Worm (Caenorhabditis elegans): ENCODE results near the gene npr-27.
A peak's percentile ranks its signal among the peaks of the same experiment; 100 is the strongest.

npr-27 gene

DNA sequence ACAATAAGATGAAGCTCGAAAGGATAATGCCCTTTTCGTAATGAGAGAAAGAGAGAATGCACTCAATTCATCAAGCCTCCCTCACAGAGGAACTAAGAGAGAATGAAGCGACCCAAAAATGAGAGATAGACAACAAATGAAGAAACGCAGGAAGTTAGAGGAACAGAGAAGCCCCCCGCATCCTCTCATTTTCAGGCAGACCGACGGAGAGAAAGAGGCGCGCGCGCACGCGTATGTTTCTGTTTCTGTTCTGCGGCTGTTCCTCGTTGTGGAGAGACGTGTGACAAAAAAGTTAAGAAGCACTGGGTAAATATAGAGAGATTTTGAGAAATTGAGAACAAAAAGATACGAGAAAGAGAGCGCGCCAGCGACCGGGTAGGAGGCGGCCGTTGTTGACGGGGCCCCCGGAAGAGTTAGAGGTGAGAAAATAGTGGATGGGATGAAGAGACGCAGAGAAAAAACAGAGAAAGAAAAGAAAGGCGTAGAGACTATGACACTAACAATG, 14.6 kb downstream of the npr-27 start (continued):
- TF ChIP-seq pax-3 (tag; optimal IDR thresholded peaks at IDR 0.05) (no peak), ces-1 (GFP tag; optimal IDR thresholded peaks at IDR 0.05) (no peak), grh-1 (GFP tag; IDR thresholded peaks at IDR 0.05) (peak; percentile 53; the same call in 1 of the 2 replicates), Y116A8C.19 (tag; optimal IDR thresholded peaks at IDR 0.05; ENCODE audit: borderline replicate concordance) (no peak), efl-1 (optimal IDR thresholded peaks at IDR 0.05) (peak; percentile 69 to 80), efl-1 (GFP tag; optimal IDR thresholded peaks at IDR 0.05 in 1 of 2) (peak; percentile 18 to 92), pag-3 (tag; optimal IDR thresholded peaks at IDR 0.05; ENCODE audit: borderline replicate concordance, insufficient read depth) (peak; percentile 3), mdl-1 (tag; optimal IDR thresholded peaks at IDR 0.05) (peak in 1 of 2 experiments; percentile 91), swsn-7 (tag; optimal IDR thresholded peaks at IDR 0.05) (peak; percentile 87), lsy-2 (tag; optimal IDR thresholded peaks at IDR 0.05) (peak; percentile 75 to 78), vab-15 (tag; optimal IDR thresholded peaks at IDR 0.05) (no peak), aly-2 (tag; optimal IDR thresholded peaks at IDR 0.05) (no peak), lin-15B (tag; optimal IDR thresholded peaks at IDR 0.05) (no peak), ztf-11 (tag; optimal IDR thresholded peaks at IDR 0.05) (peak in 1 of 2 experiments; percentile 53), sox-4 (tag; optimal IDR thresholded peaks at IDR 0.05) (peak; percentile 40), fkh-10 (GFP tag; optimal IDR thresholded peaks at IDR 0.05) (peak; percentile 49), unc-98 (GFP tag; IDR thresholded peaks at IDR 0.05) (no peak), skn-1 (tag; optimal IDR thresholded peaks at IDR 0.05) (peak; percentile 69), jun-1 (tag; optimal IDR thresholded peaks at IDR 0.05) (peak; percentile 80), blmp-1 (tag; optimal IDR thresholded peaks at IDR 0.05) (peak; percentile 82), egl-27 (tag; optimal IDR thresholded peaks at IDR 0.05) (peak; percentile 77 to 79), nhr-20 (tag; optimal IDR thresholded peaks at IDR 0.05) (peak; percentile 86), unc-86 (tag; optimal IDR thresholded peaks at IDR 0.05) (peak; percentile 85), lin-14 (GFP tag; optimal IDR thresholded peaks at IDR 0.05) (peak; percentile 100), nhr-84 (tag; optimal IDR thresholded peaks at IDR 0.05) (no peak), dpl-1 (GFP tag; optimal IDR thresholded peaks at IDR 0.05) (peak in 2 of 3 experiments; percentile 50 to 60), zip-4 (GFP tag; optimal IDR thresholded peaks at IDR 0.05) (no peak), ceh-8 (GFP tag; optimal IDR thresholded peaks at IDR 0.05) (peak; percentile 50), ceh-88 (GFP tag; IDR thresholded peaks at IDR 0.05) (peak; percentile 66; the same call in 1 of the 2 replicates), zag-1 (tag; optimal IDR thresholded peaks at IDR 0.05) (no peak), nhr-71 (tag; optimal IDR thresholded peaks at IDR 0.05) (peak; percentile 95), xbp-1 (tag; optimal IDR thresholded peaks at IDR 0.05) (peak; percentile 74), nhr-90 (tag; optimal IDR thresholded peaks at IDR 0.05; ENCODE audit: poor library complexity) (peak; percentile 67), tbx-2 (tag; optimal IDR thresholded peaks at IDR 0.05) (peak; percentile 89), pqm-1 (tag; optimal IDR thresholded peaks at IDR 0.05) (no peak), mef-2 (tag; optimal IDR thresholded peaks at IDR 0.05) (peak; percentile 16), fkh-4 (tag; optimal IDR thresholded peaks at IDR 0.05; ENCODE audit: borderline replicate concordance) (peak; percentile 54), snu-23 (GFP tag; optimal IDR thresholded peaks at IDR 0.05) (peak; percentile 92), nhr-11 (tag; optimal IDR thresholded peaks at IDR 0.05) (peak; percentile 71), lir-3 (tag; optimal IDR thresholded peaks at IDR 0.05; ENCODE audit: poor library complexity) (peak; percentile 26), F16B12.6 (tag; optimal IDR thresholded peaks at IDR 0.05) (no peak), nhr-76 (tag; optimal IDR thresholded peaks at IDR 0.05) (no peak), nhr-85 (tag) (peak; percentile 90), irx-1 (tag; optimal IDR thresholded peaks at IDR 0.05) (peak; percentile 53), aha-1 (tag; optimal IDR thresholded peaks at IDR 0.05) (peak; percentile 32), rnt-1 (tag; optimal IDR thresholded peaks at IDR 0.05) (peak; percentile 67), C34B4.2 (tag; optimal IDR thresholded peaks at IDR 0.05) (no peak), mep-1 (tag; optimal IDR thresholded peaks at IDR 0.05) (peak; percentile 82), nhr-19 (GFP tag; conservative IDR thresholded peaks at IDR 0.05) (peak; percentile 80), lin-13 (GFP tag; optimal IDR thresholded peaks at IDR 0.05) (peak; percentile 29), hlh-17 (GFP tag; optimal IDR thresholded peaks at IDR 0.05; ENCODE audit: borderline replicate concordance) (no peak), hpl-2 (GFP tag; optimal IDR thresholded peaks at IDR 0.05) (no peak)
